Worm (Caenorhabditis elegans) whole organism, young adult: ENCODE data around the gene ptc-1.

Experiments used
- pha-4 ChIP-seq: fragments of 150-350 bp; sonication (generic microtip); optimal IDR thresholded peaks from 2 replicates; lab custom pipeline; 2014; ENCODE audit warnings: missing biosample characterization, missing genetic modification reagents, missing genetic modification characterization
- sea-2 ChIP-seq: fragments of 200-800 bp; sonication (Bioruptor generic); IDR thresholded peaks from 2 replicates; pipeline ENCODE4 v1.3.6; 2022; ENCODE audit warnings: missing genetic modification characterization, missing compliant biosample characterization

DNA sequence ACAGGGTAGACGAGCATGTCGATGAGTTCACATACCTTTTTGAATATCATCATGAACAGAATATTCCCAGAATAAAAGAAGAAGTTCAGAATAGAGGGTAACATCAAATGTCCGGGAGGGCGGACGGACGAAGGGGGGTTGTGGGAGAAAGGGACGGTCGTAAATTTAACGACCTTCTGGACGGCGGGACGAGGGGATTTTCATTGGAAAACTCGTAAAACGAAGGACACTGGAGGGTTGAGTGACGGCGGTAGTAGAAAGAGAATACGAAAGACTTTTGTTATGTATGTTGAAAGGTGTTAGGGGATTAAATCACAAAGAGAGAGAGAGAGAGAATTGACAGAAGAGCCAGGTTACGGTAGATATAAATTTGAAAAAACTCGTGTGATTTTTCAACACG is 42.4 kb upstream of the ptc-1 start:
- TF ChIP-seq pha-4 (tag; lab: Kevin White, UChicago): no peak
- TF ChIP-seq sea-2 (GFP tag; lab: Robert Waterston, UW): no peak
